Worm (Caenorhabditis elegans) whole organism, L3 larva: ENCODE data around the gene gcsh-1.
"Not testable (repeated sequence)": the region's sequence is repeated elsewhere in the genome, so short reads cannot be mapped to it uniquely, and the experiment has no call there.

Experiments
- R02D3.7 ChIP-seq: fragments of 150-350 bp; optimal IDR thresholded peaks from 2 replicates; lab custom pipeline; 2014; ENCODE audit warnings: missing biosample characterization, missing genetic modification characterization
- ZK546.5 ChIP-seq: sonication (generic microtip); optimal IDR thresholded peaks from 2 replicates; lab custom pipeline; 2017; ENCODE audit warnings: missing biosample characterization, missing genetic modification characterization
- ama-1 ChIP-seq: fragments of 150-350 bp; optimal IDR thresholded peaks from 2 replicates; lab custom pipeline; 2018
- ceh-28 ChIP-seq: fragments of 150-350 bp; optimal IDR thresholded peaks from 2 replicates; lab custom pipeline; 2014; ENCODE audit warnings: missing biosample characterization, missing genetic modification reagents, missing genetic modification characterization
- daf-12 ChIP-seq: fragments of 150-350 bp; optimal IDR thresholded peaks from 2 replicates; lab custom pipeline; 2014; ENCODE audit warnings: missing biosample characterization, missing genetic modification reagents, missing genetic modification characterization
- egl-27 ChIP-seq: sonication (generic microtip); optimal IDR thresholded peaks from 4 replicates; lab custom pipeline; 2017; ENCODE audit warnings: missing biosample characterization, missing genetic modification reagents, missing genetic modification characterization
- egl-5 ChIP-seq: fragments of 150-350 bp; optimal IDR thresholded peaks from 2 replicates; lab custom pipeline; 2017; ENCODE audit warnings: missing biosample characterization, missing genetic modification reagents, missing genetic modification characterization, inconsistent platforms
- elt-1 ChIP-seq: fragments of 150-350 bp; optimal IDR thresholded peaks from 2 replicates; lab custom pipeline; 2014; ENCODE audit warnings: missing biosample characterization, missing genetic modification characterization
- elt-3 ChIP-seq, 3 experiments: fragments of 150-350 bp in 1 of 3; sonication (generic microtip) in 2 of 3; optimal IDR thresholded peaks; 2 replicates in 2 of 3; 4 replicates in 1 of 3; lab custom pipeline; 2014 to 2017; ENCODE audit warnings: missing biosample characterization in 3 of 3, missing genetic modification characterization in 3 of 3
- eor-1 ChIP-seq, 2 experiments: fragments of 150-350 bp; optimal IDR thresholded peaks; 2 replicates each; lab custom pipeline; 2014 to 2018; ENCODE audit warnings: missing biosample characterization in 2 of 2, missing genetic modification characterization in 2 of 2
- fkh-10 ChIP-seq: sonication (generic microtip); optimal IDR thresholded peaks from 2 replicates; lab custom pipeline; 2017; ENCODE audit warnings: missing biosample characterization, missing genetic modification reagents, missing genetic modification characterization
- fkh-2 ChIP-seq: fragments of 150-350 bp; optimal IDR thresholded peaks from 2 replicates; lab custom pipeline; 2014; ENCODE audit warnings: missing biosample characterization, missing genetic modification reagents, missing genetic modification characterization
- fos-1 ChIP-seq: fragments of 150-350 bp; optimal IDR thresholded peaks from 2 replicates; lab custom pipeline; 2014; ENCODE audit warnings: missing biosample characterization, missing genetic modification characterization
- hmg-11 ChIP-seq: sonication (generic microtip); optimal IDR thresholded peaks from 2 replicates; lab custom pipeline; 2016; ENCODE audit warnings: missing genetic modification characterization, missing compliant biosample characterization
- jun-1 ChIP-seq: fragments of 150-350 bp; optimal IDR thresholded peaks from 2 replicates; lab custom pipeline; 2014; ENCODE audit warnings: missing biosample characterization, missing genetic modification reagents, missing genetic modification characterization
- lin-15B ChIP-seq: fragments of 150-350 bp; optimal IDR thresholded peaks from 2 replicates; lab custom pipeline; 2014; ENCODE audit warnings: missing biosample characterization, missing genetic modification characterization
- lin-39 ChIP-seq: fragments of 150-350 bp; optimal IDR thresholded peaks from 2 replicates; lab custom pipeline; 2018; ENCODE audit warnings: missing biosample characterization, missing genetic modification reagents, missing genetic modification characterization
- mdl-1 ChIP-seq: fragments of 150-350 bp; optimal IDR thresholded peaks from 2 replicates; lab custom pipeline; 2014; ENCODE audit warnings: missing biosample characterization, missing genetic modification characterization
- nfya-1 ChIP-seq: sonication (generic microtip); optimal IDR thresholded peaks from 2 replicates; lab custom pipeline; 2017; ENCODE audit warnings: missing genetic modification characterization, mild to moderate bottlenecking, missing compliant biosample characterization, antibody characterized with exemption, moderate library complexity; ENCODE audit not compliant: insufficient read depth
- nhr-11 ChIP-seq: fragments of 150-350 bp; optimal IDR thresholded peaks from 2 replicates; lab custom pipeline; 2014; ENCODE audit warnings: missing biosample characterization, missing genetic modification characterization
- nhr-12 ChIP-seq: fragments of 150-350 bp; optimal IDR thresholded peaks from 2 replicates; lab custom pipeline; 2014; ENCODE audit warnings: missing biosample characterization, missing genetic modification characterization
- nhr-23 ChIP-seq: fragments of 150-350 bp; optimal IDR thresholded peaks from 2 replicates; lab custom pipeline; 2014; ENCODE audit warnings: missing biosample characterization, missing genetic modification reagents, missing genetic modification characterization
- nhr-28 ChIP-seq: fragments of 150-350 bp; optimal IDR thresholded peaks from 2 replicates; lab custom pipeline; 2014; ENCODE audit warnings: missing biosample characterization, missing genetic modification characterization
- nhr-43 ChIP-seq: sonication (generic microtip); optimal IDR thresholded peaks from 2 replicates; lab custom pipeline; 2016; ENCODE audit warnings: mild to moderate bottlenecking, missing genetic modification characterization, missing compliant biosample characterization; ENCODE audit not compliant: poor library complexity, severe bottlenecking
- nhr-67 ChIP-seq: fragments of 150-350 bp; optimal IDR thresholded peaks from 2 replicates; lab custom pipeline; 2014; ENCODE audit warnings: missing biosample characterization, missing genetic modification characterization
- nhr-76 ChIP-seq: fragments of 150-350 bp; sonication (generic microtip); optimal IDR thresholded peaks from 5 replicates; lab custom pipeline; 2014; ENCODE audit warnings: missing biosample characterization, missing genetic modification characterization
- sea-2 ChIP-seq: fragments of 150-350 bp; sonication (generic microtip); optimal IDR thresholded peaks from 4 replicates; lab custom pipeline; 2014; ENCODE audit warnings: missing biosample characterization, missing genetic modification reagents, missing genetic modification characterization
- skn-1 ChIP-seq: fragments of 150-350 bp; optimal IDR thresholded peaks from 2 replicates; lab custom pipeline; 2014; ENCODE audit warnings: missing biosample characterization, missing genetic modification characterization
- snpc-4 ChIP-seq: fragments of 150-350 bp; optimal IDR thresholded peaks from 2 replicates; lab custom pipeline; 2014; ENCODE audit warnings: missing biosample characterization, missing genetic modification characterization
- tbx-2 ChIP-seq: sonication (generic microtip); optimal IDR thresholded peaks from 2 replicates; lab custom pipeline; 2016; ENCODE audit warnings: mild to moderate bottlenecking, missing genetic modification characterization, missing compliant biosample characterization
- unc-39 ChIP-seq: sonication (generic microtip); optimal IDR thresholded peaks from 4 replicates; lab custom pipeline; 2017; ENCODE audit warnings: missing biosample characterization, missing genetic modification characterization
- unc-62 ChIP-seq: fragments of 150-350 bp; sonication (generic microtip); optimal IDR thresholded peaks from 4 replicates; lab custom pipeline; 2014; ENCODE audit warnings: missing biosample characterization, missing genetic modification reagents, missing genetic modification characterization
- ztf-4 ChIP-seq: fragments of 150-350 bp; optimal IDR thresholded peaks from 2 replicates; lab custom pipeline; 2014; ENCODE audit warnings: missing biosample characterization, missing genetic modification characterization

The gcsh-1 gene

DNA sequence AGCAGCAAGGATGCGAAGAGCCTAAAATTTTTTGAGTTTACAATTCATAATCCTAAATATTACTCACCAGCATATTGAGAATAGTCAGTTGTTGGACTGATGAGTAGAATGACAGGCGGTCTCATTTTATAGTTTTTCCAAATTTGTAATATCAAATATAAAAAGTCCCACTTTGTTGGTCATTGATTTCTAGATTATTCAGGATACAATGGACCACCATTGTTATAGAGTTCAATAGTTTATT is 10.1 kb upstream of the gcsh-1 start, which contains the start of gene nspc-17:
Gene nspc-17, minus strand, starts transcription at position 101 of the 244 bp plus-strand sequence.
- TF ChIP-seq eor-1 (tag; optimal IDR thresholded peaks at IDR 0.05; lab: Kevin White, UChicago); unc-62 (GFP tag; lab: Kevin White, UChicago); ama-1 (lab: Kevin White, UChicago): not testable (repeated sequence)

DNA sequence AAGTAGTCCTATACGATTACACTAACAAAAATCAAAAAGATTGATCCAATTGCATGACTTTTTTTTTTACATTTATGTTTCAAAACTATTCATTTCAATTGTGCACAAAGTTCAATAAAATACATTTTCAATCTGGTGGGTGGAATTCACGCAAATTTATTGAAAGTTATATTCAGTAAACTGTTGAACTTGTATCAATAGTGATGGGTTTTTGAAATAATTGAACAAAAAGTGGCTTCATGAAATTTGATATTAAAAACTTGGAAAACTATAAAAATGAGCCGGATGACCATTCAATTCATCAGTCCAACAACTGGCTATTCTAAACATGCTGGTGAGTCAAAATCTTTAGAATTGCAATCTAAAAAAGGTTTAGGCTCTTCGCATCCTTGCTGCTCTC is 8.4 kb upstream of the gcsh-1 start, which contains the start of gene nspc-16:
Gene nspc-16, plus strand, starts transcription at position 301 of the 400 bp plus-strand sequence.
- no peak for TF ChIP-seq lin-15B (tag; lab: Kevin White, UChicago)
- no peak for TF ChIP-seq nhr-11 (tag; lab: Kevin White, UChicago)
- TF ChIP-seq skn-1 (tag; lab: Kevin White, UChicago) = no peak
- no peak for TF ChIP-seq nhr-23 (tag; lab: Kevin White, UChicago)
- no peak for TF ChIP-seq sea-2 (GFP tag; lab: Kevin White, UChicago)
- TF ChIP-seq nhr-43 = no peak
- no peak for TF ChIP-seq lin-39 (tag; lab: Kevin White, UChicago)
- no peak for TF ChIP-seq egl-27 (tag; lab: Kevin White, UChicago)
- no peak for TF ChIP-seq nfya-1 (tag; lab: Kevin White, UChicago)
- no peak for TF ChIP-seq hmg-11 (tag; lab: Kevin White, UChicago)
- no peak for TF ChIP-seq nhr-76 (tag; lab: Kevin White, UChicago)
- TF ChIP-seq elt-3 (tag; optimal IDR thresholded peaks at IDR 0.05; lab: Kevin White, UChicago) = no peak
- TF ChIP-seq ama-1 (lab: Kevin White, UChicago) = no peak
- TF ChIP-seq daf-12 (tag; lab: Kevin White, UChicago) = no peak
- TF ChIP-seq elt-1 = no peak
- TF ChIP-seq ceh-28 (tag; lab: Kevin White, UChicago) = no peak
- no peak for TF ChIP-seq egl-5 (tag; lab: Kevin White, UChicago)
- TF ChIP-seq fos-1 (tag; lab: Kevin White, UChicago) = no peak
- TF ChIP-seq tbx-2 (tag; lab: Kevin White, UChicago) = no peak
- no peak for TF ChIP-seq snpc-4 (tag; lab: Kevin White, UChicago)

DNA sequence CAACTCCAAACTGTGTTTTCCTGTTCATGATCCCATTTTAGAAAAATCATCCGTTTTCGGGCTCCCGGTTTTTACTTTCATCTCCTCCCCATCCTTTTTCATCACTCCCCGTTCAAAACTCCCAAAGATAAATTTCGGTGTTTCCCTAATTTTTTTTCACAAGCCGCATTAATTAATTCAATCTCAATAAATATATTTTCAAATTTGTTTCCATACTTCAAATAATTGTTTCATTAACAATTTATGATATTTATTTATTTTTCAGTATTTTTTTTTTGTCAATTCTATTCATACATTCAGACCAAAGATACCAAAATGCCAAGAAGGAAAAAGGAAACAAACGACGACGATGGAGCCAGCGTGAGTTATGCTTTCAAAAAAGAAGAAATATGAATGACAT is 5.6 kb upstream of the gcsh-1 start, which contains the start of gene D1025.1:
Gene D1025.1, plus strand, starts transcription at position 301 of the 400 bp plus-strand sequence.
- no peak for TF ChIP-seq nfya-1 (tag; lab: Kevin White, UChicago)
- no peak for TF ChIP-seq unc-62 (GFP tag; lab: Kevin White, UChicago)
- no peak for TF ChIP-seq nhr-12
- TF ChIP-seq lin-15B (tag; lab: Kevin White, UChicago) = no peak

DNA sequence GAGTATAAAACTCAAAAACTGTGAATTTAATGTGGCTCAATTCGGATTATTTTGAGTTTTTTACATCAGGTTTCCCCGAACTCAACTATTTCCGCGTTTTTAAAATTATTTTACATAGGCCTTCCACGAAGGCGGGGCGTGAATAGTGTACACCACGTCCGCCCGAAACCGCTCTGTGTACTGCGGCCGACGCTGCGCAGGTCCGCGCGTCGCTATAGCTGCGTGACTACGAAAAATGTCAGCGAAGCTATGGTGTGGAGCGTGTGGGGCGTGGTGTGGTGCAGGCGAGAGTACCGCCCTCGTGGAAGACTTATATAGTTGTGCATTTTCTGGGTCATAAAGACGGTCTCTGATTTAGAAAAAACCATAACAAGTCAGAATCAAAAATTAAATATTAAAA is 3.0 kb upstream of the gcsh-1 start:
- no peak for TF ChIP-seq hmg-11 (tag; lab: Kevin White, UChicago)
- no peak for TF ChIP-seq fkh-2 (tag; lab: Kevin White, UChicago)
- no peak for TF ChIP-seq lin-15B (tag; lab: Kevin White, UChicago)
- TF ChIP-seq nhr-28 = no peak
- TF ChIP-seq snpc-4 (tag; lab: Kevin White, UChicago) = peak; percentile 19

DNA sequence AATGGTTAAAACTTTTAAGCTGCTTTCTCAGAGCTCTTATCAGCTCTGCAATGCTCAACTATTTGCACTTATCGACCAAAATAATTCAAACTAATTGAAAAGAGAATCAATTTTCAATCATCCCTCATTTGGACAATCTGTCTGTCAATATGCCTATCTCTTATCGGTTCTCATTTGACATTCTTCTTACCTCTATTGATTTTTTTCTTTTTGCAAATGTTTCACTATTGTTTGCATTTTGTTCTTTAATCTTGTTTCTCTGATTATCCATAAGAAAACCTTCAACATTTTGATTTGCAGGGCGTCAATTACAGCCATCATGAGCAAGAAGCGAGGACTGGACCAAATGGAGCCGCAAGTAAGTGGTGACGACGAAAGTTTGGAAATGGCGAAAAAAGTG is 1.7 kb upstream of the gcsh-1 start, which contains the start of gene D1025.10:
Gene D1025.10, plus strand, starts transcription at position 301 of the 400 bp plus-strand sequence.
- TF ChIP-seq unc-39 (tag; lab: Kevin White, UChicago) = no peak
- TF ChIP-seq sea-2 (GFP tag; lab: Kevin White, UChicago) = no peak
- no peak for TF ChIP-seq ztf-4 (tag; lab: Kevin White, UChicago)
- TF ChIP-seq ZK546.5 = no peak
- TF ChIP-seq mdl-1 (tag; lab: Kevin White, UChicago) = no peak
- no peak for TF ChIP-seq nhr-11 (tag; lab: Kevin White, UChicago)
- TF ChIP-seq egl-5 (tag; lab: Kevin White, UChicago) = no peak
- no peak for TF ChIP-seq elt-3 (tag; optimal IDR thresholded peaks at IDR 0.05; lab: Kevin White, UChicago)
- no peak for TF ChIP-seq nhr-23 (tag; lab: Kevin White, UChicago)
- no peak for TF ChIP-seq R02D3.7 (tag; lab: Kevin White, UChicago)
- no peak for TF ChIP-seq egl-27 (tag; lab: Kevin White, UChicago)
- no peak for TF ChIP-seq fkh-10 (GFP tag; lab: Kevin White, UChicago)
- no peak for TF ChIP-seq nhr-67 (tag; lab: Kevin White, UChicago)
- TF ChIP-seq daf-12 (tag; lab: Kevin White, UChicago) = no peak
- TF ChIP-seq nhr-12 = no peak
- no peak for TF ChIP-seq jun-1 (tag; lab: Kevin White, UChicago)
